Worm (Caenorhabditis elegans): Measurements from ENCODE around the gene Y39A3A.3.

Gene Y39A3A.3

DNA sequence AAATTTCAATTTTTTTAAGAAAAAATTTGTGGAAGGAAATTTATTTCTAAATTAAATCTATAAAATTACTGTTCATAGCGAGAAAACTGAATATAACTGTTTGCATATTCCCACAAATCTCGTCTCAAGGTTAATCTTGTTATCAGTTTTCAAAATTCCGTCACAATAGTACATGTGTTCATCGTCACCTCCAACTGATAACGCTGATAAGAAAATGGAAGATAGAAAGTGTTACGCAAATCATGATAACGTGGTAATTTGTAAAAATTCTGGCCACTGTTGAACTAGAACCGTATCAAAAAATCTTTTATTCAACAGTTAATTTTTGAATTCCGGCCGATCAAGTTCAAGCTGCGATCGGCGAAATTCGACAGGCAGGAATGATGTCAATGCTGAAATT lies 14.7 kb downstream of the Y39A3A.3 start:
- TF ChIP-seq nhr-80 (tag; optimal IDR thresholded peaks at IDR 0.05) (peak; percentile 21), nfya-2 (GFP tag; IDR thresholded peaks at IDR 0.05) (no peak)

DNA sequence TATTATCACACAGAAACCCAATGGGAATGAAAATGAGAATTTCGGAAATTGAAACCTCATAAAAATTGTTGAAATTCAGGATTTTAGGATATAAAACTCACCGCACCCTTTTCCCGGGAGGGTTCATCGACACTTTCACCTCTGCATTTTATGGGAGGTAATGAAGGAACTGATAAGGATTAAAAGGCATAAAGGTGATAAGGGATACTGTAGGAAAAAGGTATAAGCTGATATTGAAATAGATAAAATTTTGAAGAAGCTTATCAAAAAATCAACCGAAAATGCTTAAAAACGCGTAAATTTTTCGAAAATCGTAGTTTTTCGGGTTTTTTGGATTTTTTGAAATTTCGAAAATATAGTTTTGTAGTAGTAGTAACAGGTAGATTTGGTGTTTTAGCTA lies 17.7 kb downstream of the Y39A3A.3 start:
- TF ChIP-seq aptf-3 (GFP tag; IDR thresholded peaks at IDR 0.05) (no peak), F22D6.2 (tag; optimal IDR thresholded peaks at IDR 0.05) (no peak), T07F8.4 (tag; optimal IDR thresholded peaks at IDR 0.05) (no peak), lin-54 (GFP tag; optimal IDR thresholded peaks at IDR 0.05) (no peak), dpl-1 (GFP tag; optimal IDR thresholded peaks at IDR 0.05) (no peak), attf-5 (GFP tag; optimal IDR thresholded peaks at IDR 0.05) (no peak), nfya-2 (GFP tag; IDR thresholded peaks at IDR 0.05) (no peak), lin-40 (tag; optimal IDR thresholded peaks at IDR 0.05) (no peak), sea-2 (GFP tag; IDR thresholded peaks at IDR 0.05) (no peak), snpc-3.4 (tag; optimal IDR thresholded peaks at IDR 0.05) (no peak), ceh-27 (GFP tag; optimal IDR thresholded peaks at IDR 0.05) (no peak), tlf-1 (GFP tag; optimal IDR thresholded peaks at IDR 0.05) (no peak), F57C9.4 (tag; optimal IDR thresholded peaks at IDR 0.05) (no peak), F10E7.11 (tag; optimal IDR thresholded peaks at IDR 0.05) (no peak), F37B4.10 (GFP tag; IDR thresholded peaks at IDR 0.05) (no peak)

ce11 chrIII:2049825-2050224 lies 18.3 kb downstream of the Y39A3A.3 start:
- TF ChIP-seq snpc-3.4 (tag; optimal IDR thresholded peaks at IDR 0.05) (no peak), nfya-1 (tag; optimal IDR thresholded peaks at IDR 0.05; ENCODE audit: borderline replicate concordance, insufficient read depth) (no peak), madf-8 (GFP tag; conservative IDR thresholded peaks at IDR 0.05) (no peak)

DNA sequence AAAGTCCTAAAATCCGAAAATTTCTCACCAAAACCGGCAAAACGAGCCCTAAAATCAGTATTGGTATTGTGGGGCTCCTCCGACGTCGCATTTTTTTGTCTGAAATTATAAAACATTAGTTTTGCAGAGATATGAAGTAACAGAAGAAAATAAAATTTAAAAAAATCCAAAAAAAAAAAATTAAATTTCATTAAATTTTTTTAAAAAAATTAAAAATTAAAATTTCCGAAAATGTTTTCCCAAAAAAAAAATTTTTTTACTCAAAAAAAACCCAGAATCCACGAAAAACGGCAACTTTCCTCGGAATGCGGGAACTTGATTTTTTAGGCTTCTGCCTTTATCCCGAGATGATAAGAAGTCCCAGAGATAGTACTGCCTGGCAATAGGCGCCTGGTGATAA lies 20.2 kb downstream of the Y39A3A.3 start, which contains the start of gene dpy-1:
TSS of gene dpy-1 (minus strand) at position 101 of the 400 bp plus-strand sequence.
- TF ChIP-seq chd-7 (tag; optimal IDR thresholded peaks at IDR 0.05) (no peak), Y79H2A.3 (GFP tag; conservative IDR thresholded peaks at IDR 0.05) (no peak), ceh-100 (GFP tag; IDR thresholded peaks at IDR 0.05) (no peak), tbx-9 (tag; optimal IDR thresholded peaks at IDR 0.05; ENCODE audit: borderline replicate concordance) (no peak), snpc-1.3 (tag; optimal IDR thresholded peaks at IDR 0.05; ENCODE audit: insufficient read depth) (no peak), K11D2.4 (GFP tag; IDR thresholded peaks at IDR 0.05) (no peak), ekl-4 (GFP tag; IDR thresholded peaks at IDR 0.05) (no peak), ccch-3 (GFP tag; optimal IDR thresholded peaks at IDR 0.05) (no peak), zfh-2 (GFP tag; conservative IDR thresholded peaks at IDR 0.05) (no peak), lsl-1 (GFP tag; optimal IDR thresholded peaks at IDR 0.05) (no peak), B0035.1 (tag; optimal IDR thresholded peaks at IDR 0.05) (no peak), ztf-3 (GFP tag; optimal IDR thresholded peaks at IDR 0.05) (no peak)

ce11 chrIII:2032327-2033093 lies 35.6 kb downstream of the Y39A3A.3 start:
- TF ChIP-seq bed-2 (GFP tag; IDR thresholded peaks at IDR 0.05) (no peak), efl-1 (GFP tag; optimal IDR thresholded peaks at IDR 0.05) (no peak), pha-4 (tag; optimal IDR thresholded peaks at IDR 0.05) (no peak), ztf-26 (tag; optimal IDR thresholded peaks at IDR 0.05) (no peak), ztf-28 (GFP tag; IDR thresholded peaks at IDR 0.05) (no peak), egl-18 (GFP tag; IDR thresholded peaks at IDR 0.05) (no peak), cebp-2 (GFP tag; IDR thresholded peaks at IDR 0.05) (0 out of 2 replicates have a peak, but pooled peaks have one; percentile 31), hmg-20 (GFP tag; IDR thresholded peaks at IDR 0.05) (peak; percentile 72; the same call in 1 of the 2 replicates), hlh-12 (tag; optimal IDR thresholded peaks at IDR 0.05) (no peak), attf-3 (GFP tag; conservative IDR thresholded peaks at IDR 0.05) (peak; percentile 60), ztf-22 (GFP tag; optimal IDR thresholded peaks at IDR 0.05) (peak; percentile 11), tlf-1 (GFP tag; optimal IDR thresholded peaks at IDR 0.05) (no peak), ceh-100 (GFP tag; IDR thresholded peaks at IDR 0.05) (peak; percentile 21; the same call in 1 of the 2 replicates), akir-1 (GFP tag; optimal IDR thresholded peaks at IDR 0.05) (no peak), sdz-38 (tag; optimal IDR thresholded peaks at IDR 0.05) (no peak)
